Fruit fly (Drosophila melanogaster) whole organism, embryonic: Measurements from ENCODE around the gene qtc.
A peak's percentile ranks its signal among the peaks of the same experiment; 100 is the strongest.

Experiments used
- Adf1 ChIP-seq: fragments of 200-800 bp; sonication (Bioruptor generic); IDR thresholded peaks from 2 replicates; pipeline ENCODE4 v1.3.6; 2022; ENCODE audit warnings: missing biosample characterization, missing genetic modification characterization
- B-H1 ChIP-seq: fragments of 200-800 bp; sonication (Bioruptor generic); IDR thresholded peaks from 3 replicates; pipeline ENCODE4 v1.3.6; 2022; ENCODE audit warnings: missing biosample characterization, missing genetic modification characterization
- CG10274 ChIP-seq: fragments of 200-800 bp; sonication (Bioruptor generic); optimal IDR thresholded peaks from 3 replicates; lab custom pipeline; 2017; ENCODE audit warnings: missing biosample characterization, mild to moderate bottlenecking, missing genetic modification characterization
- CG10431 ChIP-seq: fragments of 200-800 bp; sonication (Bioruptor generic); optimal IDR thresholded peaks from 3 replicates; lab custom pipeline; 2018; ENCODE audit warnings: missing biosample characterization, mild to moderate bottlenecking, missing genetic modification characterization
- CG10959 ChIP-seq: fragments of 200-800 bp; sonication (Bioruptor generic); IDR thresholded peaks from 2 replicates; pipeline ENCODE4 v1.3.6; 2022; ENCODE audit warnings: missing biosample characterization, missing genetic modification characterization
- CG11247 ChIP-seq: fragments of 200-800 bp; sonication (Bioruptor generic); IDR thresholded peaks from 2 replicates; pipeline ENCODE4 v1.3.6; 2022; ENCODE audit warnings: missing biosample characterization, missing genetic modification characterization
- CG11398 ChIP-seq: fragments of 200-800 bp; sonication (Bioruptor generic); optimal IDR thresholded peaks from 2 replicates; lab custom pipeline; 2016; ENCODE audit warnings: missing biosample characterization, missing genetic modification characterization
- CG11456 ChIP-seq: fragments of 200-800 bp; sonication (Bioruptor generic); IDR thresholded peaks from 3 replicates; pipeline ENCODE4 v1.3.6; 2022; ENCODE audit warnings: missing biosample characterization, missing genetic modification characterization
- CG13624 ChIP-seq: fragments of 200-800 bp; sonication (Bioruptor generic); optimal IDR thresholded peaks from 2 replicates; lab custom pipeline; 2016; ENCODE audit warnings: missing biosample characterization, missing genetic modification characterization
- CG14965 ChIP-seq: fragments of 200-800 bp; sonication (Bioruptor generic); optimal IDR thresholded peaks from 2 replicates; lab custom pipeline; 2016; ENCODE audit warnings: missing biosample characterization, missing genetic modification characterization, borderline replicate concordance
- CG1602 ChIP-seq: fragments of 200-800 bp; sonication (Bioruptor generic); optimal IDR thresholded peaks from 3 replicates; lab custom pipeline; 2016; ENCODE audit warnings: missing biosample characterization, missing genetic modification characterization
- CG16813 ChIP-seq: fragments of 200-800 bp; sonication (Bioruptor generic); IDR thresholded peaks from 3 replicates; pipeline ENCODE4 v1.3.6; 2022; ENCODE audit warnings: missing biosample characterization, missing genetic modification characterization; ENCODE audit not compliant: partially characterized antibody
- CG17568 ChIP-seq: fragments of 200-800 bp; sonication (Bioruptor generic); optimal IDR thresholded peaks from 2 replicates; lab custom pipeline; 2018; ENCODE audit warnings: missing biosample characterization, mild to moderate bottlenecking, missing genetic modification characterization, moderate library complexity
- CG34422 ChIP-seq: fragments of 200-800 bp; sonication (Bioruptor generic); IDR thresholded peaks from 3 replicates; pipeline ENCODE4 v1.3.6; 2022; ENCODE audit warnings: missing biosample characterization, missing genetic modification characterization
- CG3726 ChIP-seq: fragments of 200-800 bp; sonication (Bioruptor generic); IDR thresholded peaks from 3 replicates; pipeline ENCODE4, ENCODE4 v1.3.6; 2022; ENCODE audit warnings: missing biosample characterization, missing genetic modification characterization
- CG3838 ChIP-seq: fragments of 200-800 bp; sonication (Bioruptor generic); optimal IDR thresholded peaks from 3 replicates; lab custom pipeline; 2016; ENCODE audit warnings: missing biosample characterization, missing genetic modification characterization
- CG4424 ChIP-seq: fragments of 200-800 bp; sonication (Bioruptor generic); optimal IDR thresholded peaks from 3 replicates; lab custom pipeline; 2016; ENCODE audit warnings: missing biosample characterization, missing genetic modification characterization
- CG6272 ChIP-seq: fragments of 200-800 bp; sonication (Bioruptor generic); IDR thresholded peaks from 2 replicates; pipeline ENCODE4 v1.3.6; 2022; ENCODE audit warnings: missing biosample characterization, missing genetic modification characterization
- CG6683 ChIP-seq: fragments of 200-800 bp; sonication (Bioruptor generic); optimal IDR thresholded peaks from 2 replicates; lab custom pipeline; 2017; ENCODE audit warnings: missing biosample characterization, mild to moderate bottlenecking, missing genetic modification characterization, missing genetic modification reagents
- CG7556 ChIP-seq: fragments of 200-800 bp; sonication (Bioruptor generic); optimal IDR thresholded peaks from 2 replicates; lab custom pipeline; 2017; ENCODE audit warnings: missing biosample characterization, mild to moderate bottlenecking, missing genetic modification characterization
- CG9727 ChIP-seq: fragments of 200-800 bp; sonication (Bioruptor generic); optimal IDR thresholded peaks from 3 replicates; lab custom pipeline; 2017; ENCODE audit warnings: missing biosample characterization, mild to moderate bottlenecking, missing genetic modification characterization
- CG9797 ChIP-seq: fragments of 200-800 bp; sonication (Bioruptor generic); optimal IDR thresholded peaks from 3 replicates; lab custom pipeline; 2018; ENCODE audit warnings: missing biosample characterization, mild to moderate bottlenecking, missing genetic modification characterization
- CG9932 ChIP-seq: fragments of 200-800 bp; sonication (Bioruptor generic); IDR thresholded peaks from 2 replicates; pipeline ENCODE4 v1.3.6; 2022; ENCODE audit warnings: missing biosample characterization, missing genetic modification characterization
- CTCF ChIP-seq: fragments of 200-800 bp; sonication (Bioruptor generic); optimal IDR thresholded peaks from 2 replicates; lab custom pipeline; 2017; ENCODE audit warnings: missing biosample characterization, mild to moderate bottlenecking, missing genetic modification characterization, moderate library complexity
- D19B ChIP-seq: fragments of 200-800 bp; sonication (Bioruptor generic); optimal IDR thresholded peaks from 2 replicates; lab custom pipeline; 2017; ENCODE audit warnings: missing biosample characterization, mild to moderate bottlenecking, missing genetic modification characterization
- Dad ChIP-seq: fragments of 200-800 bp; sonication (Bioruptor generic); optimal IDR thresholded peaks from 3 replicates; lab custom pipeline; 2016; ENCODE audit warnings: missing biosample characterization, missing genetic modification characterization
- Dll ChIP-seq: fragments of 200-800 bp; sonication (Bioruptor generic); IDR thresholded peaks from 4 replicates; pipeline ENCODE4 v1.3.6; 2022; ENCODE audit warnings: missing biosample characterization, missing genetic modification characterization; ENCODE audit not compliant: partially characterized antibody
- Dref ChIP-seq: fragments of 200-800 bp; sonication (Bioruptor generic); IDR thresholded peaks from 2 replicates; pipeline ENCODE4 v1.3.6; 2022; ENCODE audit warnings: missing biosample characterization, missing genetic modification characterization
- Fer3 ChIP-seq: fragments of 200-800 bp; sonication (Bioruptor generic); optimal IDR thresholded peaks from 2 replicates; lab custom pipeline; 2018; ENCODE audit warnings: missing biosample characterization, mild to moderate bottlenecking, missing genetic modification characterization, moderate library complexity
- HLH3B ChIP-seq: fragments of 200-800 bp; sonication (Bioruptor generic); IDR thresholded peaks from 2 replicates; pipeline ENCODE4 v1.3.6; 2022; ENCODE audit warnings: missing biosample characterization, missing genetic modification characterization
- Hmx ChIP-seq: fragments of 200-800 bp; sonication (Bioruptor generic); optimal IDR thresholded peaks from 2 replicates; lab custom pipeline; 2016; ENCODE audit warnings: missing biosample characterization, missing genetic modification characterization
- Hr51 ChIP-seq, 2 experiments: fragments of 200-800 bp; sonication (Bioruptor generic); optimal IDR thresholded peaks; 2 replicates in 1 of 2; 3 replicates in 1 of 2; lab custom pipeline; 2016 to 2018; ENCODE audit warnings: missing biosample characterization in 2 of 2, missing genetic modification characterization in 2 of 2, mild to moderate bottlenecking in 1 of 2, moderate library complexity in 1 of 2
- Lpt ChIP-seq: fragments of >200 bp; optimal IDR thresholded peaks from 2 replicates; lab custom pipeline; 2018; ENCODE audit warnings: missing biosample characterization, missing genetic modification characterization
- Mrtf ChIP-seq: fragments of 200-800 bp; sonication (Bioruptor generic); IDR thresholded peaks from 3 replicates; pipeline ENCODE4 v1.3.6; 2022; ENCODE audit warnings: missing biosample characterization, missing genetic modification characterization
- Spps ChIP-seq: fragments of 200-800 bp; sonication (Bioruptor generic); optimal IDR thresholded peaks from 2 replicates; lab custom pipeline; 2018; ENCODE audit warnings: missing biosample characterization, mild to moderate bottlenecking, missing genetic modification characterization
- aop ChIP-seq: fragments of 200-800 bp; sonication (Bioruptor generic); IDR thresholded peaks from 2 replicates; pipeline ENCODE4 v1.3.6; 2022; ENCODE audit warnings: missing biosample characterization, missing genetic modification characterization
- ara ChIP-seq: fragments of 200-800 bp; sonication (Bioruptor generic); IDR thresholded peaks from 2 replicates; pipeline ENCODE4 v1.3.6; 2022; ENCODE audit warnings: missing biosample characterization, missing genetic modification characterization
- jing ChIP-seq: fragments of 200-800 bp; sonication (Bioruptor generic); optimal IDR thresholded peaks from 2 replicates; lab custom pipeline; 2018; ENCODE audit warnings: missing biosample characterization, mild to moderate bottlenecking, missing genetic modification characterization
- lbe ChIP-seq: fragments of 200-800 bp; sonication (Bioruptor generic); optimal IDR thresholded peaks from 2 replicates; lab custom pipeline; 2016; ENCODE audit warnings: missing biosample characterization, mild to moderate bottlenecking, missing genetic modification characterization
- luna ChIP-seq: fragments of 200-800 bp; sonication (Bioruptor generic); optimal IDR thresholded peaks from 2 replicates; lab custom pipeline; 2016; ENCODE audit warnings: missing biosample characterization, missing genetic modification characterization
- nmo ChIP-seq: fragments of 200-800 bp; sonication (Bioruptor generic); optimal IDR thresholded peaks from 2 replicates; lab custom pipeline; 2018; ENCODE audit warnings: missing biosample characterization, mild to moderate bottlenecking, missing genetic modification characterization, moderate library complexity
- nom ChIP-seq: fragments of 200-800 bp; sonication (Bioruptor generic); optimal IDR thresholded peaks from 2 replicates; lab custom pipeline; 2017; ENCODE audit warnings: missing biosample characterization, missing genetic modification characterization, mild to moderate bottlenecking, moderate library complexity, missing genetic modification reagents
- org-1 ChIP-seq: fragments of 200-800 bp; sonication (Bioruptor generic); optimal IDR thresholded peaks from 2 replicates; lab custom pipeline; 2017; ENCODE audit warnings: missing biosample characterization, missing genetic modification characterization
- otp ChIP-seq: fragments of 200-800 bp; sonication (Bioruptor generic); IDR thresholded peaks from 3 replicates; pipeline ENCODE4, ENCODE4 v1.3.6; 2022; ENCODE audit warnings: missing biosample characterization, missing genetic modification characterization
- pho ChIP-seq: fragments of 200-800 bp; sonication (Bioruptor generic); optimal IDR thresholded peaks from 2 replicates; lab custom pipeline; 2016; ENCODE audit warnings: missing biosample characterization, missing genetic modification characterization
- scrt ChIP-seq: fragments of 200-800 bp; sonication (Bioruptor generic); optimal IDR thresholded peaks from 2 replicates; lab custom pipeline; 2018; ENCODE audit warnings: missing biosample characterization, mild to moderate bottlenecking, missing genetic modification characterization, moderate library complexity
- sisA ChIP-seq: fragments of 200-800 bp; sonication (Bioruptor generic); IDR thresholded peaks from 2 replicates; pipeline ENCODE4 v1.3.6; 2022; ENCODE audit warnings: missing biosample characterization, missing genetic modification characterization
- stc ChIP-seq: fragments of 200-800 bp; sonication (Bioruptor generic); IDR thresholded peaks from 2 replicates; pipeline ENCODE4 v1.3.6; 2022; ENCODE audit warnings: missing biosample characterization, missing genetic modification characterization
- ttk ChIP-seq: fragments of 200-800 bp; sonication (Bioruptor generic); IDR thresholded peaks from 2 replicates; pipeline ENCODE4 v2.1.2; 2022; ENCODE audit warnings: missing biosample characterization, missing genetic modification characterization
- wdn ChIP-seq: fragments of 200-800 bp; sonication (Bioruptor generic); IDR thresholded peaks from 2 replicates; pipeline ENCODE4 v1.3.6; 2022; ENCODE audit warnings: missing biosample characterization, missing genetic modification characterization

Gene qtc

dm6 chr2L:5070797-5071579, 10.4 kb downstream of the qtc start, which contains the start of gene RpL37A (continued):
- peak; percentile 81 for TF ChIP-seq nmo
- peak; percentile 30; the same call in 1 of the 3 replicates for TF ChIP-seq Mrtf (GFP tag; lab: Robert Waterston, UW)
- peak; percentile 78 for TF ChIP-seq CG11398
- TF ChIP-seq CG6272 (GFP tag; lab: Robert Waterston, UW): no peak
- peak; percentile 57 for TF ChIP-seq ttk (GFP tag; lab: Robert Waterston, UW)
- TF ChIP-seq luna (GFP tag; lab: Kevin White, UChicago): peak; percentile 85
- peak; percentile 47 for TF ChIP-seq Adf1
- peak; percentile 85 for TF ChIP-seq CG10431 (GFP tag; lab: Kevin White, UChicago)
- peak; percentile 73 for TF ChIP-seq ara
- TF ChIP-seq wdn (GFP tag; lab: Robert Waterston, UW): peak; percentile 56; the same call in 1 of the 2 replicates
- TF ChIP-seq jing (GFP tag; lab: Kevin White, UChicago): no peak
- TF ChIP-seq Lpt (GFP tag; lab: Kevin White, UChicago): no peak
- TF ChIP-seq CG10959 (GFP tag; lab: Robert Waterston, UW): no peak
- TF ChIP-seq Hmx: peak; percentile 13
- TF ChIP-seq CG34422 (GFP tag; lab: Robert Waterston, UW): peak; percentile 84; the same call in 2 of the 3 replicates
- TF ChIP-seq Dref (GFP tag; lab: Robert Waterston, UW): peak; percentile 76
- TF ChIP-seq org-1 (GFP tag; lab: Kevin White, UChicago): peak; percentile 61
- TF ChIP-seq CG9797 (GFP tag; lab: Kevin White, UChicago): peak; percentile 96
- TF ChIP-seq Hr51 (GFP tag; optimal IDR thresholded peaks at IDR 0.05; lab: Kevin White, UChicago): peak; percentile 58 to 81
- TF ChIP-seq CG7556 (GFP tag; lab: Kevin White, UChicago): peak; percentile 60
- TF ChIP-seq CG3726: 0 out of 3 replicates have a peak, but pooled peaks have one; percentile 14
- TF ChIP-seq CG11456: peak; percentile 86
- TF ChIP-seq pho: peak; percentile 83
- TF ChIP-seq CG9727: peak; percentile 91
- no peak for TF ChIP-seq Dll
- TF ChIP-seq D19B (GFP tag; lab: Kevin White, UChicago): peak; percentile 64
- no peak for TF ChIP-seq aop (GFP tag; lab: Robert Waterston, UW)
- peak; percentile 86 for TF ChIP-seq otp
- TF ChIP-seq CG14965 (GFP tag; lab: Kevin White, UChicago): peak; percentile 68
- peak; percentile 86 for TF ChIP-seq nom
- peak; percentile 70 for TF ChIP-seq CTCF
- TF ChIP-seq B-H1: peak; percentile 54; the same call in 1 of the 3 replicates
- no peak for TF ChIP-seq sisA (GFP tag; lab: Robert Waterston, UW)
- TF ChIP-seq Spps: peak; percentile 71
- peak; percentile 89 for TF ChIP-seq CG13624 (GFP tag; lab: Kevin White, UChicago)
- peak; percentile 79 for TF ChIP-seq Fer3
- peak; percentile 78 for TF ChIP-seq stc (GFP tag; lab: Robert Waterston, UW)
- TF ChIP-seq CG4424 (GFP tag; lab: Kevin White, UChicago): peak; percentile 76
- peak; percentile 83 for TF ChIP-seq scrt
- no peak for TF ChIP-seq CG1602 (GFP tag; lab: Kevin White, UChicago)
- peak; percentile 74 for TF ChIP-seq CG11247 (GFP tag; lab: Robert Waterston, UW)
- TF ChIP-seq CG17568: peak; percentile 81
- peak; percentile 18 for TF ChIP-seq CG3838 (GFP tag; lab: Kevin White, UChicago)
- TF ChIP-seq CG9932 (GFP tag; lab: Robert Waterston, UW): no peak
- peak; percentile 73 for TF ChIP-seq Dad (GFP tag; lab: Kevin White, UChicago)
- peak; percentile 69 for TF ChIP-seq CG10274 (GFP tag; lab: Kevin White, UChicago)
- peak; percentile 58; the same call in 1 of the 2 replicates for TF ChIP-seq HLH3B
- peak; percentile 39 for TF ChIP-seq lbe
- TF ChIP-seq CG16813 (GFP tag; lab: Robert Waterston, UW): no peak
- peak; percentile 64 for TF ChIP-seq CG6683 (GFP tag; lab: Kevin White, UChicago)
